Fruit fly (Drosophila melanogaster): ENCODE data around the gene p38a.

p38a gene

dm6 chr3R:24105312-24105902, 46.7 kb downstream of the p38a start, which contains the start of gene Syx1A (continued):
- TF ChIP-seq pan (optimal IDR thresholded peaks at IDR 0.05) (no peak), pan (GFP tag; optimal IDR thresholded peaks at IDR 0.05 in 1 of 2, IDR thresholded peaks at IDR 0.05 in 1 of 2) (no peak), Nf-YB (GFP tag; optimal IDR thresholded peaks at IDR 0.05) (peak; percentile 23), schlank (tag; optimal IDR thresholded peaks at IDR 0.05) (no peak), CG31365 (tag; optimal IDR thresholded peaks at IDR 0.05) (no peak), Fer3 (tag; optimal IDR thresholded peaks at IDR 0.05) (peak; percentile 15), CG12236 (GFP tag; optimal IDR thresholded peaks at IDR 0.05) (no peak), insv (GFP tag; optimal IDR thresholded peaks at IDR 0.05) (no peak), Side (GFP tag; optimal IDR thresholded peaks at IDR 0.05) (no peak), gfzf (GFP tag; optimal IDR thresholded peaks at IDR 0.05) (peak; percentile 97), zfh1 (GFP tag; IDR thresholded peaks at IDR 0.05) (no peak), Spps (tag; optimal IDR thresholded peaks at IDR 0.05) (no peak), al (GFP tag; IDR thresholded peaks at IDR 0.05) (no peak), NK7.1 (GFP tag; optimal IDR thresholded peaks at IDR 0.05) (no peak), Dref (GFP tag; IDR thresholded peaks at IDR 0.05) (no peak), CG17568 (GFP tag; optimal IDR thresholded peaks at IDR 0.05) (peak; percentile 52), Opbp (GFP tag; IDR thresholded peaks at IDR 0.05; ENCODE audit: partially characterized antibody) (no peak), Antp (GFP tag; optimal IDR thresholded peaks at IDR 0.05) (no peak), Dek (tag; optimal IDR thresholded peaks at IDR 0.05) (no peak), CG10366 (GFP tag; IDR thresholded peaks at IDR 0.05) (no peak), lab (GFP tag; optimal IDR thresholded peaks at IDR 0.05) (peak; percentile 65), Lpt (GFP tag; optimal IDR thresholded peaks at IDR 0.05) (no peak), CG14667 (GFP tag; IDR thresholded peaks at IDR 0.05) (no peak), Pdp1 (GFP tag; optimal IDR thresholded peaks at IDR 0.05) (no peak), CG34224 (GFP tag; IDR thresholded peaks at IDR 0.05; ENCODE audit: partially characterized antibody) (no peak), bowl (GFP tag; IDR thresholded peaks at IDR 0.05) (no peak), pho (GFP tag; optimal IDR thresholded peaks at IDR 0.05) (peak; percentile 23), CG15479 (GFP tag; optimal IDR thresholded peaks at IDR 0.05) (peak; percentile 86), pum (GFP tag; optimal IDR thresholded peaks at IDR 0.05) (no peak), HLH54F (GFP tag; optimal IDR thresholded peaks at IDR 0.05) (no peak), CG9932 (GFP tag; IDR thresholded peaks at IDR 0.05) (no peak), lilli (GFP tag; optimal IDR thresholded peaks at IDR 0.05) (no peak), ci (GFP tag; IDR thresholded peaks at IDR 0.05) (no peak), TFAM (GFP tag; optimal IDR thresholded peaks at IDR 0.05) (no peak), CG13123 (GFP tag; optimal IDR thresholded peaks at IDR 0.05) (no peak), bab2 (GFP tag; optimal IDR thresholded peaks at IDR 0.05) (no peak), ken (GFP tag; IDR thresholded peaks at IDR 0.05) (no peak), CG1792 (GFP tag; optimal IDR thresholded peaks at IDR 0.05) (no peak), CG9437 (GFP tag; optimal IDR thresholded peaks at IDR 0.05) (no peak), phol (tag; optimal IDR thresholded peaks at IDR 0.05) (peak; percentile 20), CG18764 (GFP tag; optimal IDR thresholded peaks at IDR 0.05) (no peak), Bgb (GFP tag; IDR thresholded peaks at IDR 0.05; ENCODE audit: partially characterized antibody) (no peak), cas (GFP tag; IDR thresholded peaks at IDR 0.05) (no peak), Lhr (GFP tag; optimal IDR thresholded peaks at IDR 0.05) (peak; percentile 87), sug (tag; optimal IDR thresholded peaks at IDR 0.05) (peak; percentile 100), gro (GFP tag; optimal IDR thresholded peaks at IDR 0.05) (peak; percentile 16), CG4360 (GFP tag; IDR thresholded peaks at IDR 0.05) (no peak), crp (GFP tag; optimal IDR thresholded peaks at IDR 0.05) (no peak), CG10462 (GFP tag; optimal IDR thresholded peaks at IDR 0.05) (no peak), Poxn (GFP tag; IDR thresholded peaks at IDR 0.05) (no peak), sr (GFP tag; IDR thresholded peaks at IDR 0.05) (no peak), fu2 (GFP tag; optimal IDR thresholded peaks at IDR 0.05) (no peak)
